Worm (Caenorhabditis elegans) whole organism, L3 larva: ENCODE results near the gene byn-1.

Experiments used
- aly-2 ChIP-seq: fragments of 150-350 bp; optimal IDR thresholded peaks from 2 replicates; lab custom pipeline; 2014; ENCODE audit warnings: missing biosample characterization, missing genetic modification characterization
- ceh-28 ChIP-seq: fragments of 150-350 bp; optimal IDR thresholded peaks from 2 replicates; lab custom pipeline; 2014; ENCODE audit warnings: missing biosample characterization, missing genetic modification reagents, missing genetic modification characterization
- ceh-82 ChIP-seq: fragments of 150-350 bp; optimal IDR thresholded peaks from 2 replicates; lab custom pipeline; 2014; ENCODE audit warnings: missing biosample characterization, missing genetic modification characterization
- jun-1 ChIP-seq: fragments of 150-350 bp; optimal IDR thresholded peaks from 2 replicates; lab custom pipeline; 2014; ENCODE audit warnings: missing biosample characterization, missing genetic modification reagents, missing genetic modification characterization
- nhr-11 ChIP-seq: fragments of 150-350 bp; optimal IDR thresholded peaks from 2 replicates; lab custom pipeline; 2014; ENCODE audit warnings: missing biosample characterization, missing genetic modification characterization
- nhr-25 ChIP-seq: sonication (generic microtip); optimal IDR thresholded peaks from 2 replicates; lab custom pipeline; 2017; ENCODE audit warnings: missing biosample characterization, missing genetic modification characterization
- nhr-77 ChIP-seq: fragments of 150-350 bp; optimal IDR thresholded peaks from 2 replicates; lab custom pipeline; 2014; ENCODE audit warnings: missing biosample characterization, missing genetic modification characterization
- snpc-4 ChIP-seq: fragments of 150-350 bp; optimal IDR thresholded peaks from 2 replicates; lab custom pipeline; 2014; ENCODE audit warnings: missing biosample characterization, missing genetic modification characterization
- tbx-2 ChIP-seq: sonication (generic microtip); optimal IDR thresholded peaks from 2 replicates; lab custom pipeline; 2016; ENCODE audit warnings: mild to moderate bottlenecking, missing genetic modification characterization, missing compliant biosample characterization
- ztf-11 ChIP-seq: fragments of 150-350 bp; optimal IDR thresholded peaks from 2 replicates; lab custom pipeline; 2014; ENCODE audit warnings: missing biosample characterization, missing genetic modification characterization

- TF ChIP-seq tbx-2 (tag; lab: Kevin White, UChicago) (no peak), aly-2 (tag; lab: Kevin White, UChicago) (no peak), ceh-28 (tag; lab: Kevin White, UChicago) (no peak), ztf-11 (tag; lab: Kevin White, UChicago) (no peak), nhr-77 (tag; lab: Kevin White, UChicago) (no peak), ceh-82 (tag; lab: Kevin White, UChicago) (no peak), nhr-25 (tag; lab: Kevin White, UChicago) (no peak), snpc-4 (no peak), jun-1 (no peak), nhr-11 (tag; lab: Kevin White, UChicago) (no peak)
Observed at ce11 chrIII:6929558-6930167, 2.1 kb upstream of the byn-1 start, which contains the start of gene inf-1.
